Fruit fly (Drosophila melanogaster) whole organism, prepupa: ENCODE data around the gene Sox21b.

Experiments
- CG10631 ChIP-seq: fragments of 200-800 bp; sonication (Bioruptor generic); optimal IDR thresholded peaks from 2 replicates; lab custom pipeline; 2016; ENCODE audit warnings: missing biosample characterization, missing genetic modification characterization
- CG10669 ChIP-seq: fragments of 200-800 bp; sonication (Bioruptor generic); optimal IDR thresholded peaks from 3 replicates; lab custom pipeline; 2018; ENCODE audit warnings: missing biosample characterization, mild to moderate bottlenecking, missing genetic modification characterization, moderate library complexity
- CG11294 ChIP-seq: fragments of 200-800 bp; sonication (Bioruptor generic); IDR thresholded peaks from 2 replicates; pipeline ENCODE4 v1.3.6; 2022; ENCODE audit warnings: missing biosample characterization, missing genetic modification characterization
- CG11762 ChIP-seq: fragments of 200-800 bp; sonication (Bioruptor generic); optimal IDR thresholded peaks from 3 replicates; lab custom pipeline; 2016; ENCODE audit warnings: missing biosample characterization, missing genetic modification characterization; ENCODE audit not compliant: insufficient read depth
- CG11902 ChIP-seq: fragments of 200-800 bp; sonication (Bioruptor generic); optimal IDR thresholded peaks from 3 replicates; lab custom pipeline; 2016; ENCODE audit warnings: missing biosample characterization, missing genetic modification characterization
- CG15336 ChIP-seq: fragments of 200-800 bp; sonication (Bioruptor generic); IDR thresholded peaks from 2 replicates; pipeline ENCODE4 v1.3.6; 2022; ENCODE audit warnings: missing biosample characterization, missing genetic modification characterization
- CG16779 ChIP-seq: fragments of 200-800 bp; sonication (Bioruptor generic); optimal IDR thresholded peaks from 3 replicates; lab custom pipeline; 2017; ENCODE audit warnings: missing biosample characterization, mild to moderate bottlenecking, missing genetic modification characterization
- CG3032 ChIP-seq: fragments of 200-800 bp; optimal IDR thresholded peaks from 2 replicates; lab custom pipeline; 2019; ENCODE audit warnings: missing biosample characterization, mild to moderate bottlenecking, missing genetic modification characterization, moderate library complexity
- CG32006 ChIP-seq: fragments of 200-800 bp; sonication (Bioruptor generic); optimal IDR thresholded peaks from 3 replicates; lab custom pipeline; 2017; ENCODE audit warnings: missing biosample characterization, mild to moderate bottlenecking, missing genetic modification characterization
- CG34406 ChIP-seq: fragments of 200-800 bp; sonication (Bioruptor generic); optimal IDR thresholded peaks from 3 replicates; lab custom pipeline; 2016; ENCODE audit warnings: missing biosample characterization, missing genetic modification characterization
- CG4318 ChIP-seq: fragments of 200-800 bp; sonication (Bioruptor generic); optimal IDR thresholded peaks from 3 replicates; lab custom pipeline; 2017; ENCODE audit warnings: missing biosample characterization, mild to moderate bottlenecking, missing genetic modification characterization
- CG6808 ChIP-seq: fragments of 200-800 bp; sonication (Bioruptor generic); optimal IDR thresholded peaks from 3 replicates; lab custom pipeline; 2017; ENCODE audit warnings: missing biosample characterization, missing genetic modification characterization, mild to moderate bottlenecking, moderate library complexity, missing genetic modification reagents
- CG6854 ChIP-seq: fragments of 200-800 bp; sonication (Bioruptor generic); optimal IDR thresholded peaks from 2 replicates; lab custom pipeline; 2017; ENCODE audit warnings: missing biosample characterization, mild to moderate bottlenecking, missing genetic modification characterization
- CG7368 ChIP-seq: fragments of 200-800 bp; sonication (Bioruptor generic); optimal IDR thresholded peaks from 3 replicates; lab custom pipeline; 2016; ENCODE audit warnings: missing biosample characterization, missing genetic modification characterization
- CG8119 ChIP-seq: fragments of 200-800 bp; sonication (Bioruptor generic); IDR thresholded peaks from 3 replicates; pipeline ENCODE4 v1.3.6; 2022; ENCODE audit warnings: missing biosample characterization, missing genetic modification characterization
- CG8319 ChIP-seq: fragments of 200-800 bp; sonication (Bioruptor generic); optimal IDR thresholded peaks from 3 replicates; lab custom pipeline; 2016; ENCODE audit warnings: missing biosample characterization, missing genetic modification characterization
- CG8632 ChIP-seq: fragments of 200-800 bp; sonication (Bioruptor generic); optimal IDR thresholded peaks from 3 replicates; lab custom pipeline; 2016; ENCODE audit warnings: missing biosample characterization, missing genetic modification characterization
- Eip75B ChIP-seq: fragments of 200-800 bp; sonication (Bioruptor generic); optimal IDR thresholded peaks from 3 replicates; lab custom pipeline; 2016; ENCODE audit warnings: missing biosample characterization, missing genetic modification characterization
- Eip78C ChIP-seq: fragments of 200-800 bp; sonication (Bioruptor generic); peaks from one replicate; lab custom pipeline; 2016; ENCODE audit warnings: missing biosample characterization, missing genetic modification characterization
- Eip93F ChIP-seq: fragments of 200-800 bp; sonication (Bioruptor generic); optimal IDR thresholded peaks from 2 replicates; lab custom pipeline; 2016; ENCODE audit warnings: missing biosample characterization, mild to moderate bottlenecking, missing genetic modification characterization
- Ets96B ChIP-seq: fragments of 200-800 bp; optimal IDR thresholded peaks from 2 replicates; lab custom pipeline; 2019; ENCODE audit warnings: missing biosample characterization, mild to moderate bottlenecking, missing genetic modification characterization, moderate library complexity
- Gug ChIP-seq: fragments of 200-800 bp; sonication (Bioruptor generic); IDR thresholded peaks from 2 replicates; pipeline ENCODE4 v1.3.6; 2022; ENCODE audit warnings: missing biosample characterization, missing genetic modification characterization
- Hr39 ChIP-seq: fragments of 200-800 bp; sonication (Bioruptor generic); optimal IDR thresholded peaks from 2 replicates; lab custom pipeline; 2016; ENCODE audit warnings: missing biosample characterization, missing genetic modification characterization
- Hr4 ChIP-seq: fragments of 200-800 bp; sonication (Bioruptor generic); optimal IDR thresholded peaks from 3 replicates; lab custom pipeline; 2016; ENCODE audit warnings: missing biosample characterization, missing genetic modification characterization
- Lpt ChIP-seq: fragments of 200-800 bp; sonication (Bioruptor generic); optimal IDR thresholded peaks from 3 replicates; lab custom pipeline; 2016; ENCODE audit warnings: missing biosample characterization, missing genetic modification characterization
- Met ChIP-seq: fragments of 200-800 bp; sonication (Bioruptor generic); optimal IDR thresholded peaks from 3 replicates; lab custom pipeline; 2016; ENCODE audit warnings: missing biosample characterization, missing genetic modification characterization
- Smox ChIP-seq: fragments of 200-800 bp; sonication (Bioruptor generic); optimal IDR thresholded peaks from 3 replicates; lab custom pipeline; 2016; ENCODE audit warnings: missing biosample characterization, missing genetic modification characterization
- Sox102F ChIP-seq: fragments of 200-800 bp; sonication (Bioruptor generic); optimal IDR thresholded peaks from 2 replicates; lab custom pipeline; 2016; ENCODE audit warnings: missing biosample characterization, mild to moderate bottlenecking, missing genetic modification characterization
- Sox14 ChIP-seq: fragments of 200-800 bp; sonication (Bioruptor generic); optimal IDR thresholded peaks from 3 replicates; lab custom pipeline; 2016; ENCODE audit warnings: missing biosample characterization, missing genetic modification characterization
- eg ChIP-seq: fragments of 200-800 bp; sonication (Bioruptor generic); IDR thresholded peaks from 3 replicates; pipeline ENCODE4 v1.3.6; 2022; ENCODE audit warnings: missing biosample characterization, missing genetic modification characterization
- fd59A ChIP-seq: fragments of 200-800 bp; sonication (Bioruptor generic); optimal IDR thresholded peaks from 2 replicates; lab custom pipeline; 2017; ENCODE audit warnings: missing biosample characterization, mild to moderate bottlenecking, missing genetic modification characterization, missing genetic modification reagents
- ss ChIP-seq, 2 experiments: fragments of 200-800 bp; sonication (Bioruptor generic); optimal IDR thresholded peaks; 2 replicates in 1 of 2; 3 replicates in 1 of 2; lab custom pipeline; 2017 to 2018; ENCODE audit warnings: mild to moderate bottlenecking in 2 of 2, missing biosample characterization in 2 of 2, missing genetic modification characterization in 2 of 2, moderate library complexity in 1 of 2
- svp ChIP-seq: fragments of 200-800 bp; sonication (Bioruptor generic); peaks from one replicate; lab custom pipeline; 2016; ENCODE audit warnings: missing biosample characterization, missing genetic modification characterization
- vri ChIP-seq: fragments of 200-800 bp; sonication (Bioruptor generic); optimal IDR thresholded peaks from 3 replicates; lab custom pipeline; 2016; ENCODE audit warnings: missing biosample characterization, mild to moderate bottlenecking, missing genetic modification characterization

Sox21b gene

DNA sequence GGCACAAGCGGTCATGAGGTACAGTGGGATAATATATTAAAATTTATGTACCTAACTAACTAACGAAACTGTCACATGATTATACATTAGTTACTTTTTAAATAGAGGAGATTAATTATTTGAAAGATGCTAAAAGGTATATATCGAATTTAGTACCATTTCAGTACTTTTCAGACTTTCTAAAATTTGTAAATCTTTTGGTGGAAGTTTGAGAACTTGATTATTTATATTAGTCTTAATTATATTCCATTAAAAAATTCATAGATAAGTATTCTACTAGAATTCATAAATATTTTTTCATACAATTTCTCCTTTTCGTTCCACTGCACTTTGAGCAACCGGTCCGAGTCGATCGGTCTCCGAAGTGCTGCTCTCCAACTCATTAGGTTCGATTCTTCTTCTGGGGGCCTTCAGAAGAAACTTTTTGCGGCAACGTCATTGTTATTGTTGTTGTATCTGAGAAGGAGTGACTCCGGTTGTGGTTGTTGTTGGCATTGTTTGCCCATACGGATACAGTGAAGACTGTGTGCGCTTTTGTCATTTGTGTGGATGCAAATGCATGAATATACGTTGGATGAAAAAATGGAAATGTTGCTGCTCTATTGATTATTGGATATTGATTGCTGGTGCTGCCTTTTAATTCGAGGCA is 14.7 kb upstream of the Sox21b start (continued):
- no peak for TF ChIP-seq CG6854 (GFP tag; lab: Kevin White, UChicago)
- peak; percentile 20 for TF ChIP-seq CG11762 (GFP tag; lab: Kevin White, UChicago)
- no peak for TF ChIP-seq Hr4 (GFP tag; lab: Kevin White, UChicago)
- no peak for TF ChIP-seq CG4318 (GFP tag; lab: Kevin White, UChicago)

DNA sequence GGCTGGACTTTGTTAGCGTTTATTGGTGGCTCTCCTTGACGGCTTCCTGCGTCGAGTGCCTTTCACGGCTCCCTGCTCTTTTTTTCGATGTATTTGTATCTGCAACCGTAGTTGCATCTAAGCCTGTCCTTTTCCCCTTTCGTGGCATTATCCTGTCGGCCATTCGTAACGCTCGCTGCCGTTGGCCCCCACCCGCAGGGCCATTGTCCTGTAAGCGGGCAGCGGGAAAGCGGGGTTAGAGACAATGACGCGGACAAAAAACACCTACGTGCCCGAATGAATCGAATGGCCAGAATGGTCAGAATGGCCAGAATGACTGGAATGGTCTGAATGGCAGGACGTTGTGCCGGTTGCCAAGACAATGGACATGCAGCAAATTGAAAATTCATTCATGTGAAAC is 4.4 kb upstream of the Sox21b start:
- TF ChIP-seq CG10631 (GFP tag; lab: Kevin White, UChicago): no peak
- TF ChIP-seq CG15336 (GFP tag; lab: Robert Waterston, UW): no peak
- no peak for TF ChIP-seq eg (GFP tag; lab: Robert Waterston, UW)
- TF ChIP-seq Eip75B (GFP tag; lab: Kevin White, UChicago): no peak
- TF ChIP-seq Hr39 (GFP tag; lab: Kevin White, UChicago): no peak
- TF ChIP-seq Gug (GFP tag; lab: Robert Waterston, UW): no peak
- no peak for TF ChIP-seq Lpt (GFP tag; lab: Kevin White, UChicago)
- TF ChIP-seq CG8319: no peak
- TF ChIP-seq Met (GFP tag; lab: Kevin White, UChicago): no peak
- no peak for TF ChIP-seq CG4318 (GFP tag; lab: Kevin White, UChicago)
- TF ChIP-seq Smox: no peak
- TF ChIP-seq CG34406 (GFP tag; lab: Kevin White, UChicago): no peak
- TF ChIP-seq CG32006 (GFP tag; lab: Kevin White, UChicago): no peak
- TF ChIP-seq CG16779: no peak
- no peak for TF ChIP-seq svp (GFP tag; lab: Kevin White, UChicago)
- TF ChIP-seq CG10669: no peak
- TF ChIP-seq CG8632 (GFP tag; lab: Kevin White, UChicago): no peak
- TF ChIP-seq, all 60 proteins: peak for 0

DNA sequence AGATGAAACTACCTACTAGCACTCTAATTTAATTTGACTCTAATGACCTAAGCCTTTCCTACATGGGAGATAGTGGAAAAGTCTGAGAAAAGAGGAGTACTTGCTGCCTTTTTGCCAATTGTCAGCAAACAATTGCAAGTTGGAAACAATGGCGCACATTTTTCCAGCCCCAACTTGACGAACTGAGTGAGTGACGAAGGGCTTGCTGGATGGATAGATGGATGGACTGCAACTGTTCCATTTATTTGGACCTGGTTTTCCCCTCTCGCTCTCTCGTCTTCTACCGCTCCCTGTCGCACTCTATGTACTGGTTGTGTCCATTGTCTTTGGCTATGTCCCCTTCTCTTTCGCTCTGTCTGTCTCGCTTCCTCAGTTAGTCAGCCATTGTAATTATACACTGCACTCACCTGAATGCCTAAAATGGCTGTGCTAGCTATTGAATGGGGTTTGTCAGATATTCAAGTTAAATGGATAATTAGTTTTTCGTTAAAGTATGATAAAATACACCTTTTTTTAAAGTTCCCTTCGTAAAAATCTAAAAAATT is 1.8 kb upstream of the Sox21b start:
- TF ChIP-seq Ets96B (no peak), ss (GFP tag; optimal IDR thresholded peaks at IDR 0.05; lab: Kevin White, UChicago) (no peak), CG8119 (GFP tag; lab: Robert Waterston, UW) (no peak), CG8632 (GFP tag; lab: Kevin White, UChicago) (no peak), Met (GFP tag; lab: Kevin White, UChicago) (no peak), Sox14 (GFP tag; lab: Kevin White, UChicago) (no peak), CG34406 (GFP tag; lab: Kevin White, UChicago) (no peak), CG11902 (GFP tag; lab: Kevin White, UChicago) (no peak), CG6854 (GFP tag; lab: Kevin White, UChicago) (no peak), CG16779 (no peak), Eip75B (GFP tag; lab: Kevin White, UChicago) (no peak), Gug (GFP tag; lab: Robert Waterston, UW) (no peak), CG11294 (GFP tag; lab: Robert Waterston, UW) (no peak), CG7368 (GFP tag; lab: Kevin White, UChicago) (no peak), CG10669 (no peak), Eip93F (no peak), Sox102F (GFP tag; lab: Kevin White, UChicago) (no peak), Eip78C (GFP tag; lab: Kevin White, UChicago) (no peak), CG3032 (tag; lab: Kevin White, UChicago) (no peak), vri (GFP tag; lab: Kevin White, UChicago) (no peak)
- TF ChIP-seq, all 60 proteins: peak for 0

DNA sequence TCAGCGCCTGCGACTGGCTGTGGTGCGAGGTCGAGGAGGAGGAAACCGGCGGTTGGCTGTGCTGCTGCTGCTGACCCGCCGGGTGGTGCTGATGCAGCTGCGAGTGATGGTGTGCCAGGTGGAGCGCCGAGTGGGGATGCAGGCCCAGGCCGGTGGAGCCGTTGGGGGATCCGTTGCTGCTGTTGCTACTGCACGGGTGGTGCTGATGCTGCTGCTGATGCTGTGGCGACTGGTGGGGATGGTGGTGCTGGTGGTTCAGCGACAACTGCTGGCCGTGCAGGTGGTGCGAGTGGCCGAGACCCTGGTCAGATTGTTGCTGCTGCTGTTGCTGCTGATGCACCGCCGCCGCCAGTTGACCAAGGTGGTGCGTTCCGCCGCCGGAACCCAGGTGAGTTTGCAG is 5.5 kb downstream of the Sox21b start:
- TF ChIP-seq Ets96B: no peak
- no peak for TF ChIP-seq CG6808
- TF ChIP-seq fd59A: no peak
- TF ChIP-seq CG34406 (GFP tag; lab: Kevin White, UChicago): no peak
- TF ChIP-seq CG10631 (GFP tag; lab: Kevin White, UChicago): no peak
- no peak for TF ChIP-seq CG7368 (GFP tag; lab: Kevin White, UChicago)
